Worm (Caenorhabditis elegans) whole organism, L1 larva: Measurements from ENCODE around the gene kvs-4.

Experiments used
- C16A3.4 ChIP-seq: fragments of 150-350 bp; optimal IDR thresholded peaks from 2 replicates; lab custom pipeline; 2014; ENCODE audit warnings: missing biosample characterization, missing genetic modification characterization
- F16B12.6 ChIP-seq: fragments of 150-350 bp; optimal IDR thresholded peaks from 2 replicates; lab custom pipeline; 2014; ENCODE audit warnings: missing biosample characterization, missing genetic modification characterization
- Y116A8C.19 ChIP-seq: sonication (generic microtip); optimal IDR thresholded peaks from 2 replicates; lab custom pipeline; 2016; ENCODE audit warnings: missing compliant biosample characterization, missing genetic modification characterization, borderline replicate concordance
- alr-1 ChIP-seq: fragments of 200-800 bp; sonication (Bioruptor generic); optimal IDR thresholded peaks from 2 replicates; lab custom pipeline; 2018; ENCODE audit warnings: borderline replicate concordance, mild to moderate bottlenecking, missing genetic modification characterization, missing compliant biosample characterization
- aly-2 ChIP-seq: fragments of 150-350 bp; optimal IDR thresholded peaks from 2 replicates; lab custom pipeline; 2014; ENCODE audit warnings: missing biosample characterization, missing genetic modification characterization
- ama-1 ChIP-seq: fragments of 150-350 bp; optimal IDR thresholded peaks from 2 replicates; lab custom pipeline; 2014
- blmp-1 ChIP-seq: fragments of 150-350 bp; optimal IDR thresholded peaks from 2 replicates; lab custom pipeline; 2014; ENCODE audit warnings: missing biosample characterization, missing genetic modification characterization
- ceh-88 ChIP-seq: fragments of 200-800 bp; sonication (Bioruptor generic); IDR thresholded peaks from 2 replicates; pipeline ENCODE4 v1.3.6; 2022; ENCODE audit warnings: missing genetic modification characterization, missing compliant biosample characterization
- dsc-1 ChIP-seq: sonication (generic microtip); optimal IDR thresholded peaks from 2 replicates; lab custom pipeline; 2016; ENCODE audit warnings: mild to moderate bottlenecking, missing genetic modification characterization, missing compliant biosample characterization
- efl-3 ChIP-seq: fragments of 200-800 bp; sonication (Bioruptor generic); optimal IDR thresholded peaks from 2 replicates; lab custom pipeline; 2018; ENCODE audit warnings: mild to moderate bottlenecking, missing genetic modification characterization, missing compliant biosample characterization
- egl-13 ChIP-seq: sonication (generic microtip); optimal IDR thresholded peaks from 2 replicates; lab custom pipeline; 2016; ENCODE audit warnings: missing genotype, missing genetic modification reagents, missing genetic modification characterization, missing compliant biosample characterization
- egl-27 ChIP-seq, 2 experiments: fragments of 150-350 bp in 1 of 2; sonication (generic microtip); optimal IDR thresholded peaks; 3 replicates each; lab custom pipeline; 2017 to 2018; ENCODE audit warnings: missing biosample characterization in 2 of 2, missing genetic modification characterization in 2 of 2, missing genetic modification reagents in 2 of 2
- elt-2 ChIP-seq: sonication (generic microtip); optimal IDR thresholded peaks from 2 replicates; lab custom pipeline; 2016; ENCODE audit warnings: missing genetic modification characterization, mild to moderate bottlenecking, inconsistent platforms, missing compliant biosample characterization, missing genetic modification reagents
- ets-5 ChIP-seq: fragments of 200-800 bp; sonication (Bioruptor generic); IDR thresholded peaks from 2 replicates; pipeline ENCODE4 v1.3.6; 2022; ENCODE audit warnings: missing genetic modification characterization, missing compliant biosample characterization
- fkh-10 ChIP-seq: sonication (generic microtip); optimal IDR thresholded peaks from 2 replicates; lab custom pipeline; 2017; ENCODE audit warnings: missing biosample characterization, missing genetic modification reagents, missing genetic modification characterization
- fkh-4 ChIP-seq: sonication (generic microtip); optimal IDR thresholded peaks from 2 replicates; lab custom pipeline; 2016; ENCODE audit warnings: missing compliant biosample characterization, missing genetic modification characterization, borderline replicate concordance
- fos-1 ChIP-seq: fragments of 150-350 bp; optimal IDR thresholded peaks from 2 replicates; lab custom pipeline; 2014; ENCODE audit warnings: missing biosample characterization, missing genetic modification characterization
- grh-1 ChIP-seq: fragments of 200-800 bp; sonication (Bioruptor generic); IDR thresholded peaks from 2 replicates; pipeline ENCODE4 v1.3.6; 2022; ENCODE audit warnings: missing genetic modification reagents, missing genetic modification characterization, missing compliant biosample characterization
- hlh-17 ChIP-seq: fragments of 200-800 bp; sonication (Bioruptor generic); optimal IDR thresholded peaks from 2 replicates; lab custom pipeline; 2018; ENCODE audit warnings: missing genetic modification characterization, mild to moderate bottlenecking, missing compliant biosample characterization, moderate library complexity, borderline replicate concordance
- hlh-4 ChIP-seq: sonication (generic microtip); optimal IDR thresholded peaks from 2 replicates; lab custom pipeline; 2016; ENCODE audit warnings: mild to moderate bottlenecking, missing genetic modification characterization, missing compliant biosample characterization
- hpl-2 ChIP-seq: fragments of 150-350 bp; optimal IDR thresholded peaks from 2 replicates; lab custom pipeline; 2014; ENCODE audit warnings: missing biosample characterization, missing genetic modification reagents, missing genetic modification characterization
- isw-1 ChIP-seq: fragments of 200-800 bp; sonication (Bioruptor generic); IDR thresholded peaks from 2 replicates; pipeline ENCODE4 v1.3.6; 2022; ENCODE audit warnings: missing genetic modification characterization, missing compliant biosample characterization
- lin-13 ChIP-seq: fragments of 150-350 bp; optimal IDR thresholded peaks from 2 replicates; lab custom pipeline; 2014; ENCODE audit warnings: missing biosample characterization, missing genetic modification reagents, missing genetic modification characterization
- lin-15B ChIP-seq: fragments of 150-350 bp; sonication (generic microtip); optimal IDR thresholded peaks from 3 replicates; lab custom pipeline; 2014; ENCODE audit warnings: missing biosample characterization, missing genetic modification characterization
- lir-3 ChIP-seq: sonication (generic microtip); optimal IDR thresholded peaks from 2 replicates; lab custom pipeline; 2016; ENCODE audit warnings: mild to moderate bottlenecking, missing genetic modification characterization, moderate library complexity, missing compliant biosample characterization; ENCODE audit not compliant: poor library complexity
- lsy-2 ChIP-seq, 2 experiments: fragments of 150-350 bp; optimal IDR thresholded peaks; 2 replicates each; lab custom pipeline; 2014; ENCODE audit warnings: missing biosample characterization in 2 of 2, missing genetic modification characterization in 2 of 2
- mab-9 ChIP-seq: fragments of 200-800 bp; sonication (Bioruptor generic); IDR thresholded peaks from 2 replicates; pipeline ENCODE4 v1.3.6; 2022; ENCODE audit warnings: missing genetic modification reagents, missing genetic modification characterization, missing compliant biosample characterization
- mdl-1 ChIP-seq, 2 experiments: fragments of 150-350 bp; optimal IDR thresholded peaks; 2 replicates each; lab custom pipeline; 2014 to 2017; ENCODE audit warnings: missing biosample characterization in 2 of 2, missing genetic modification characterization in 2 of 2, inconsistent platforms in 1 of 2
- mef-2 ChIP-seq: fragments of 150-350 bp; optimal IDR thresholded peaks from 2 replicates; lab custom pipeline; 2014; ENCODE audit warnings: missing biosample characterization, missing genetic modification characterization
- nhr-11 ChIP-seq: fragments of 150-350 bp; optimal IDR thresholded peaks from 2 replicates; lab custom pipeline; 2014; ENCODE audit warnings: missing biosample characterization, missing genetic modification characterization
- nhr-237 ChIP-seq: fragments of 150-350 bp; optimal IDR thresholded peaks from 2 replicates; lab custom pipeline; 2014; ENCODE audit warnings: missing biosample characterization, missing genetic modification characterization
- nhr-28 ChIP-seq: fragments of 150-350 bp; optimal IDR thresholded peaks from 2 replicates; lab custom pipeline; 2014; ENCODE audit warnings: missing biosample characterization, missing genetic modification characterization
- nhr-47 ChIP-seq: sonication (generic microtip); optimal IDR thresholded peaks from 2 replicates; lab custom pipeline; 2016; ENCODE audit warnings: mild to moderate bottlenecking, missing genetic modification characterization, moderate library complexity, missing compliant biosample characterization
- nhr-71 ChIP-seq: sonication (generic microtip); optimal IDR thresholded peaks from 2 replicates; lab custom pipeline; 2016; ENCODE audit warnings: mild to moderate bottlenecking, missing genetic modification characterization, moderate library complexity, missing compliant biosample characterization
- nhr-76 ChIP-seq: sonication (generic microtip); optimal IDR thresholded peaks from 2 replicates; lab custom pipeline; 2017; ENCODE audit warnings: missing biosample characterization, missing genetic modification characterization
- nhr-77 ChIP-seq: fragments of 150-350 bp; optimal IDR thresholded peaks from 2 replicates; lab custom pipeline; 2014; ENCODE audit warnings: missing biosample characterization, missing genetic modification characterization
- nhr-90 ChIP-seq: sonication (generic microtip); optimal IDR thresholded peaks from 2 replicates; lab custom pipeline; 2016; ENCODE audit warnings: mild to moderate bottlenecking, missing genetic modification characterization, missing compliant biosample characterization; ENCODE audit not compliant: poor library complexity
- pag-3 ChIP-seq: sonication (generic microtip); optimal IDR thresholded peaks from 2 replicates; lab custom pipeline; 2017; ENCODE audit warnings: missing genetic modification characterization, mild to moderate bottlenecking, missing compliant biosample characterization, antibody characterized with exemption, borderline replicate concordance; ENCODE audit not compliant: insufficient read depth
- pax-3 ChIP-seq: fragments of 200-800 bp; sonication (Bioruptor generic); optimal IDR thresholded peaks from 2 replicates; lab custom pipeline; 2018; ENCODE audit warnings: mild to moderate bottlenecking, missing genetic modification characterization, moderate library complexity, missing compliant biosample characterization
- rnt-1 ChIP-seq: sonication (generic microtip); optimal IDR thresholded peaks from 2 replicates; lab custom pipeline; 2016; ENCODE audit warnings: mild to moderate bottlenecking, missing genetic modification characterization, moderate library complexity, missing compliant biosample characterization
- skn-1 ChIP-seq: fragments of 150-350 bp; optimal IDR thresholded peaks from 2 replicates; lab custom pipeline; 2014; ENCODE audit warnings: missing biosample characterization, missing genetic modification characterization
- sptf-1 ChIP-seq: fragments of 150-350 bp; optimal IDR thresholded peaks from 2 replicates; lab custom pipeline; 2014; ENCODE audit warnings: missing biosample characterization, missing genetic modification characterization
- swsn-7 ChIP-seq: sonication (generic microtip); optimal IDR thresholded peaks from 2 replicates; lab custom pipeline; 2016; ENCODE audit warnings: missing genetic modification characterization, missing compliant biosample characterization
- tbx-2 ChIP-seq: sonication (generic microtip); optimal IDR thresholded peaks from 2 replicates; lab custom pipeline; 2016; ENCODE audit warnings: missing genetic modification characterization, missing compliant biosample characterization
- tlp-1 ChIP-seq: fragments of 150-350 bp; optimal IDR thresholded peaks from 2 replicates; lab custom pipeline; 2014; ENCODE audit warnings: missing biosample characterization, missing genetic modification characterization
- unc-130 ChIP-seq: fragments of 150-350 bp; optimal IDR thresholded peaks from 2 replicates; lab custom pipeline; 2017; ENCODE audit warnings: missing biosample characterization, missing genetic modification characterization, inconsistent platforms
- unc-30 ChIP-seq: sonication (generic microtip); optimal IDR thresholded peaks from 2 replicates; lab custom pipeline; 2017; ENCODE audit warnings: missing biosample characterization, missing genetic modification characterization
- unc-62 ChIP-seq: fragments of 150-350 bp; optimal IDR thresholded peaks from 2 replicates; lab custom pipeline; 2014; ENCODE audit warnings: missing biosample characterization, missing genetic modification reagents, missing genetic modification characterization
- vab-15 ChIP-seq: sonication (generic microtip); optimal IDR thresholded peaks from 2 replicates; lab custom pipeline; 2017; ENCODE audit warnings: missing genotype, mild to moderate bottlenecking, missing genetic modification characterization, missing compliant biosample characterization
- zag-1 ChIP-seq: fragments of 150-350 bp; optimal IDR thresholded peaks from 2 replicates; lab custom pipeline; 2014; ENCODE audit warnings: missing biosample characterization, missing genetic modification characterization
- zip-4 ChIP-seq: fragments of 200-800 bp; sonication (Bioruptor generic); optimal IDR thresholded peaks from 2 replicates; lab custom pipeline; 2018; ENCODE audit warnings: mild to moderate bottlenecking, missing genetic modification characterization, moderate library complexity, missing compliant biosample characterization
- ztf-11 ChIP-seq, 2 experiments: sonication (generic microtip); optimal IDR thresholded peaks; 2 replicates each; lab custom pipeline; 2016 to 2017; ENCODE audit warnings: missing genetic modification characterization in 2 of 2, missing biosample characterization in 1 of 2, missing compliant biosample characterization in 1 of 2
- ztf-4 ChIP-seq: fragments of 150-350 bp; optimal IDR thresholded peaks from 2 replicates; lab custom pipeline; 2014; ENCODE audit warnings: missing biosample characterization, missing genetic modification characterization

Gene kvs-4

DNA sequence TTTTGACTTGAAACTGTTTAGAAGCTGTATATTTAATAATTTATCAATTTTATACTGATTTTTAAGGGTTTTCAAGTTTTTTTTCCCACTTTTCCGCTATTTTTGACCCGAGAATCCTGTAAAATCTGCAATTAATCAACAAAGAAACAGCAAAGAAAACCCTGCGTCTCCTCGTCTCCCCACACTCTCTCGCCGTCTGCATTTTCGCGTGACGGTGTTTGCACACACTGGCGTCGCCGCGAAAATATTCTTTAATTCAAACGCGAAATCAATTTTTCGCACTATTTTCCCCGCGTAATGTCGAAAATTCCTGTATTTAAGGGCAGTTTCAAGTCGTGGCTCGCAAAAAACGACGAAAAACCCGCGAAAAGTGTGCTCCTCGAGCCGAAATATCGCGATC lies 50.9 kb downstream of the kvs-4 start, which contains the start of gene rsa-2:
rsa-2 (plus strand) TSS at position 221 of the 400 bp plus-strand sequence.
- TF ChIP-seq egl-27 (tag; optimal IDR thresholded peaks at IDR 0.05; lab: Kevin White, UChicago) (no peak), elt-2 (tag; lab: Kevin White, UChicago) (peak; percentile 16), rnt-1 (tag; lab: Kevin White, UChicago) (peak; percentile 85), unc-62 (no peak), lir-3 (tag; lab: Kevin White, UChicago) (no peak), fkh-10 (GFP tag; lab: Kevin White, UChicago) (no peak), nhr-71 (tag; lab: Kevin White, UChicago) (peak; percentile 75), nhr-28 (tag; lab: Kevin White, UChicago) (no peak), vab-15 (peak; percentile 31), efl-3 (no peak), lin-15B (peak; percentile 24), aly-2 (peak; percentile 29), zip-4 (GFP tag; lab: Kevin White, UChicago) (no peak), nhr-90 (tag; lab: Kevin White, UChicago) (peak; percentile 44), hlh-17 (GFP tag; lab: Kevin White, UChicago) (no peak), zag-1 (tag; lab: Kevin White, UChicago) (no peak), C16A3.4 (no peak), hpl-2 (GFP tag; lab: Kevin White, UChicago) (no peak), dsc-1 (tag; lab: Kevin White, UChicago) (peak; percentile 89), ztf-4 (tag; lab: Kevin White, UChicago) (no peak), egl-13 (tag; lab: Kevin White, UChicago) (peak; percentile 39), mef-2 (tag; lab: Kevin White, UChicago) (no peak), nhr-11 (no peak), isw-1 (GFP tag; lab: Robert Waterston, UW) (peak; percentile 53), ztf-11 (tag; optimal IDR thresholded peaks at IDR 0.05; lab: Kevin White, UChicago) (peak in 1 of 2 experiments; percentile 41), unc-130 (tag; lab: Kevin White, UChicago) (no peak), blmp-1 (tag; lab: Kevin White, UChicago) (no peak), ets-5 (no peak), fkh-4 (tag; lab: Kevin White, UChicago) (peak; percentile 71), nhr-237 (tag; lab: Kevin White, UChicago) (no peak), pag-3 (tag; lab: Kevin White, UChicago) (no peak), alr-1 (no peak), mab-9 (GFP tag; lab: Robert Waterston, UW) (peak; percentile 60; the same call in 1 of the 2 replicates), tlp-1 (tag; lab: Kevin White, UChicago) (no peak), swsn-7 (peak; percentile 71), F16B12.6 (tag; lab: Kevin White, UChicago) (peak; percentile 99), nhr-76 (tag; lab: Kevin White, UChicago) (no peak), Y116A8C.19 (tag; lab: Kevin White, UChicago) (no peak), nhr-47 (tag; lab: Kevin White, UChicago) (peak; percentile 80), tbx-2 (peak; percentile 67), nhr-77 (tag; lab: Kevin White, UChicago) (no peak), hlh-4 (no peak), unc-30 (tag; lab: Kevin White, UChicago) (no peak), ama-1 (lab: Kevin White, UChicago) (no peak), skn-1 (tag; lab: Kevin White, UChicago) (peak; percentile 50), lsy-2 (tag; optimal IDR thresholded peaks at IDR 0.05; lab: Kevin White, UChicago) (peak; percentile 64 to 70), fos-1 (tag; lab: Kevin White, UChicago) (no peak), grh-1 (peak; percentile 44; the same call in 1 of the 2 replicates), lin-13 (peak; percentile 24), sptf-1 (no peak), mdl-1 (tag; optimal IDR thresholded peaks at IDR 0.05; lab: Kevin White, UChicago) (peak in 1 of 2 experiments; percentile 30), pax-3 (peak; percentile 46), ceh-88 (GFP tag; lab: Robert Waterston, UW) (no peak)
